Fruit fly (Drosophila melanogaster) whole organism: Measurements from ENCODE around the gene Bap111.

Source experiments
- CG8478 ChIP-seq: fragments of >200 bp; optimal IDR thresholded peaks from 2 replicates; lab custom pipeline; 2018; ENCODE audit warnings: inconsistent platforms
- Dll ChIP-seq: fragments of >200 bp; optimal IDR thresholded peaks from 2 replicates; lab custom pipeline; 2017
- EcR ChIP-seq, 2 experiments: fragments of >200 bp; optimal IDR thresholded peaks; 2 replicates each; lab custom pipeline; 2017; ENCODE audit warnings: missing biosample characterization in 2 of 2, missing genetic modification characterization in 2 of 2, missing genetic modification reagents in 2 of 2
- pan ChIP-seq: fragments of >200 bp; optimal IDR thresholded peaks from 2 replicates; lab custom pipeline; 2017
- psq ChIP-seq: fragments of >200 bp; optimal IDR thresholded peaks from 2 replicates; lab custom pipeline; 2017

dm6 chrX:9191357-9191756 lies 42.2 kb downstream of the Bap111 start, which contains the start of gene CG12057:
- TF ChIP-seq EcR (GFP tag; optimal IDR thresholded peaks at IDR 0.05; lab: Kevin White, UChicago) = no peak
- TF ChIP-seq psq (lab: Kevin White, UChicago) = no peak
- TF ChIP-seq pan (lab: Kevin White, UChicago) = no peak
- TF ChIP-seq Dll = no peak
- TF ChIP-seq CG8478 (lab: Kevin White, UChicago) = no peak
